Worm (Caenorhabditis elegans): ENCODE results near the gene eef-1A.2.

Gene eef-1A.2

DNA sequence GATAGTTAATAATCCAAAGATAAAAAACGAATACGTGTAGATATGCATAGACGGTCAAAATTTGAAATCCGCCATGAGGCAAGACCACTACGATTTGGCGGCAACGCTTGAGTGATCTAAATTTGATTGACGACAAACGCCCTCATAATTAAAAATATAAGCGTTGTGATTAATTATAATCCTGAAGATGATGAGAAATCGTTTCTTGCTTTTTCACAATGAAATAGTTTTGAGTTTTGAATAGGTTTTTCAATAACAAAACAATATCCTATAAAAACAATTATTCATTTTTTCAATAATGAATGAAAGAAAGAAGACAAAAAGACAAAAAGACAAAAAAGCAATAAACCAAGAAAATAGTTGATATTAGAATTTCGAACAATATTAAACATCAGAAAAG, 24.0 kb downstream of the eef-1A.2 start, which contains the start of gene C54D2.6:
C54D2.6 (minus strand) TSS at position 101 of the 400 bp plus-strand sequence.
- no peak for TF ChIP-seq ztf-16 (tag; optimal IDR thresholded peaks at IDR 0.05)
- no peak for TF ChIP-seq hlh-15 (tag; optimal IDR thresholded peaks at IDR 0.05)
- no peak for TF ChIP-seq nhr-11 (tag; optimal IDR thresholded peaks at IDR 0.05)
- TF ChIP-seq ceh-30 (tag; optimal IDR thresholded peaks at IDR 0.05) = no peak
- TF ChIP-seq ceh-19 (GFP tag; optimal IDR thresholded peaks at IDR 0.05) = no peak
- no peak for TF ChIP-seq F13H6.1 (tag; optimal IDR thresholded peaks at IDR 0.05)
- no peak for TF ChIP-seq ceh-45 (GFP tag; IDR thresholded peaks at IDR 0.05)
- no peak for TF ChIP-seq dve-1 (tag; optimal IDR thresholded peaks at IDR 0.05)

DNA sequence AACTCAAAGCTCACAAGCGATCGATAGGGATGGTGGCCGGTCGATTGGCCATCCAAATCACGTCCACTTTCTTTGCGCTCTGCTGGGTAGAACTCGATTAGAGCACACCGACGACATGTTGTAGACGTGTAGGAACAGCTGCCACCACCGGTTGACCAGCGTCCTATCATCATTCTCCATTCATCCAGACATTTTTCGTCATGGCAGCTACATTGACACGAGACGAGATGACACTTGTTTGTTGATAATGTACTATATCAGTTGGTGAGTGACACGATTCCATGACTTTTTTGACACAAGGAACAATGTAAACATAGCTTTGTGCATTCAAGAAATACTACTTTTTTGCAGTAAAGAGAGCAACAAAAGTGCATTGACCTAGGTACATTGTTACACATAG, 43.0 kb downstream of the eef-1A.2 start:
- TF ChIP-seq pax-1 (tag; optimal IDR thresholded peaks at IDR 0.05) (no peak), ceh-30 (tag; optimal IDR thresholded peaks at IDR 0.05) (no peak), ref-2 (tag; optimal IDR thresholded peaks at IDR 0.05) (no peak), nfya-1 (tag; optimal IDR thresholded peaks at IDR 0.05) (no peak), dmd-4 (tag; optimal IDR thresholded peaks at IDR 0.05; ENCODE audit: borderline replicate concordance) (no peak), ceh-48 (tag; optimal IDR thresholded peaks at IDR 0.05) (no peak), ceh-24 (tag; optimal IDR thresholded peaks at IDR 0.05) (no peak), ztf-16 (tag; optimal IDR thresholded peaks at IDR 0.05) (no peak), ceh-6 (GFP tag; optimal IDR thresholded peaks at IDR 0.05) (no peak), ets-4 (tag; optimal IDR thresholded peaks at IDR 0.05) (no peak), sox-2 (GFP tag; IDR thresholded peaks at IDR 0.05) (no peak), ceh-18 (tag; optimal IDR thresholded peaks at IDR 0.05) (no peak), ceh-2 (tag; optimal IDR thresholded peaks at IDR 0.05) (no peak), pha-4 (tag; optimal IDR thresholded peaks at IDR 0.05) (no peak), dve-1 (tag; optimal IDR thresholded peaks at IDR 0.05) (no peak), fkh-10 (GFP tag; optimal IDR thresholded peaks at IDR 0.05) (no peak), ceh-31 (tag; optimal IDR thresholded peaks at IDR 0.05) (no peak)

ce11 chrX:7867307-7867706, 43.9 kb downstream of the eef-1A.2 start:
- TF ChIP-seq npax-4 (tag; optimal IDR thresholded peaks at IDR 0.05) (no peak), mec-3 (tag; optimal IDR thresholded peaks at IDR 0.05; ENCODE audit: borderline replicate concordance) (no peak), T23F11.4 (GFP tag; optimal IDR thresholded peaks at IDR 0.05) (no peak), rnt-1 (tag; optimal IDR thresholded peaks at IDR 0.05) (no peak), lin-11 (tag; optimal IDR thresholded peaks at IDR 0.05) (no peak), syd-9 (tag; optimal IDR thresholded peaks at IDR 0.05) (no peak), K09A11.1 (tag; optimal IDR thresholded peaks at IDR 0.05; ENCODE audit: insufficient read depth) (no peak), ceh-24 (tag; optimal IDR thresholded peaks at IDR 0.05) (no peak), ceh-19 (GFP tag; optimal IDR thresholded peaks at IDR 0.05) (no peak), dve-1 (tag; optimal IDR thresholded peaks at IDR 0.05) (no peak)

ce11 chrX:7873350-7873749, 49.9 kb downstream of the eef-1A.2 start:
- no peak for TF ChIP-seq gmeb-2 (tag; optimal IDR thresholded peaks at IDR 0.05)
- no peak for TF ChIP-seq syd-9 (tag; optimal IDR thresholded peaks at IDR 0.05)
- no peak for TF ChIP-seq ets-4 (tag; optimal IDR thresholded peaks at IDR 0.05)
- no peak for TF ChIP-seq npax-4 (tag; optimal IDR thresholded peaks at IDR 0.05)
- TF ChIP-seq che-1 (tag; optimal IDR thresholded peaks at IDR 0.05) = no peak
- no peak for TF ChIP-seq hlh-30 (tag; optimal IDR thresholded peaks at IDR 0.05; ENCODE audit: insufficient read depth)
- no peak for TF ChIP-seq unc-86 (tag; optimal IDR thresholded peaks at IDR 0.05)
- TF ChIP-seq pat-9 (tag; optimal IDR thresholded peaks at IDR 0.05) = no peak

Data from whole organism, late embryonic.